Worm (Caenorhabditis elegans): ENCODE measurements around the gene Y37D8A.19.

The Y37D8A.19 gene

ce11 chrIII:12931786-12932427, 2.2 kb downstream of the Y37D8A.19 start, which contains the start of gene rbm-7 (continued):
- TF ChIP-seq snpc-4 (tag; optimal IDR thresholded peaks at IDR 0.05) (peak; percentile 15), aly-2 (tag; optimal IDR thresholded peaks at IDR 0.05) (no peak), egl-5 (tag; optimal IDR thresholded peaks at IDR 0.05) (peak; percentile 4), elt-3 (tag; optimal IDR thresholded peaks at IDR 0.05) (no peak), lin-39 (tag; optimal IDR thresholded peaks at IDR 0.05) (peak; percentile 30), skn-1 (tag; optimal IDR thresholded peaks at IDR 0.05) (peak; percentile 14), nhr-67 (tag; optimal IDR thresholded peaks at IDR 0.05) (no peak), ZK546.5 (tag; optimal IDR thresholded peaks at IDR 0.05) (no peak), unc-62 (GFP tag; optimal IDR thresholded peaks at IDR 0.05) (no peak), R02D3.7 (tag; optimal IDR thresholded peaks at IDR 0.05) (peak; percentile 49), sea-2 (GFP tag; optimal IDR thresholded peaks at IDR 0.05) (no peak), nhr-28 (tag; optimal IDR thresholded peaks at IDR 0.05) (no peak), eor-1 (tag; optimal IDR thresholded peaks at IDR 0.05) (no peak), tbx-2 (tag; optimal IDR thresholded peaks at IDR 0.05) (no peak), nhr-25 (tag; optimal IDR thresholded peaks at IDR 0.05) (peak; percentile 25), ztf-4 (tag; optimal IDR thresholded peaks at IDR 0.05) (no peak)

ce11 chrIII:12932776-12933175, 3.1 kb downstream of the Y37D8A.19 start:
- TF ChIP-seq daf-12 (tag; optimal IDR thresholded peaks at IDR 0.05): no peak
- peak; percentile 27 for TF ChIP-seq elt-2 (tag; optimal IDR thresholded peaks at IDR 0.05)

ce11 chrIII:12934417-12934816, 4.7 kb downstream of the Y37D8A.19 start, which contains the start of gene epg-3:
TSS of gene epg-3 (plus strand) at chrIII:12934717.
- TF ChIP-seq nfya-1 (tag; optimal IDR thresholded peaks at IDR 0.05; ENCODE audit: insufficient read depth) (peak; percentile 26), pha-4 (tag; optimal IDR thresholded peaks at IDR 0.05) (peak; percentile 57), aly-2 (tag; optimal IDR thresholded peaks at IDR 0.05) (no peak)

DNA sequence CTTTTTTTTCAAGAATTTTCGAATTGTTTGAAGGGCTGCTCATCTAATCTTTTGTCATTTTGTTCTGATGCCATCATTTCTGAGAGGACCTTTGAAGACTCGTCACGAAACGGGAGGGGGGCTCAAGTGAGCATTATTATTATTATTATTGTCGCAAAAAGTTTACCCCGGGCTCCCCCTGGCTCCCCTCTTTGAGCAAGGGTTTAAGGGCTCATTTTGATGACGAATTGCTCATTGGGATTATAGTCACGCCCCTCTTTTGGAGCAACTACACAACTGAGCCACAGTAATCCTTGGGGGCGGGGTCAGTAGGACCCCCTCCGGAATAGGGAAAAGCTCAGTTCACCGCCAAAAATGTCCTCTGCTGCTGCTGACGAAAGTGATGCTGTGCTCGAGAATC, 12.6 kb downstream of the Y37D8A.19 start, which contains the start of gene unc-25:
Gene unc-25 (plus strand): TSS at position 345 of the 400 bp plus-strand sequence.
- TF ChIP-seq fkh-2 (tag; optimal IDR thresholded peaks at IDR 0.05) (no peak), nfya-1 (tag; optimal IDR thresholded peaks at IDR 0.05; ENCODE audit: insufficient read depth) (peak; percentile 16), ceh-28 (tag; optimal IDR thresholded peaks at IDR 0.05) (no peak), nhr-237 (tag; optimal IDR thresholded peaks at IDR 0.05) (no peak), sea-2 (GFP tag; optimal IDR thresholded peaks at IDR 0.05) (no peak), lin-39 (tag; optimal IDR thresholded peaks at IDR 0.05) (peak; percentile 57), egl-5 (tag; optimal IDR thresholded peaks at IDR 0.05) (no peak)

ce11 chrIII:12944064-12944463, 14.4 kb downstream of the Y37D8A.19 start:
- no peak for TF ChIP-seq nhr-76 (tag; optimal IDR thresholded peaks at IDR 0.05)
- TF ChIP-seq pha-4 (tag; optimal IDR thresholded peaks at IDR 0.05): no peak
- TF ChIP-seq ama-1 (optimal IDR thresholded peaks at IDR 0.05): no peak
- TF ChIP-seq egl-5 (tag; optimal IDR thresholded peaks at IDR 0.05): no peak
- no peak for TF ChIP-seq lsy-12 (tag; optimal IDR thresholded peaks at IDR 0.05)
- no peak for TF ChIP-seq ztf-4 (tag; optimal IDR thresholded peaks at IDR 0.05)
- no peak for TF ChIP-seq aly-2 (tag; optimal IDR thresholded peaks at IDR 0.05)
- TF ChIP-seq zag-1 (tag; optimal IDR thresholded peaks at IDR 0.05): no peak
- TF ChIP-seq nfya-1 (tag; optimal IDR thresholded peaks at IDR 0.05; ENCODE audit: insufficient read depth): peak; percentile 96

- TF ChIP-seq R02D3.7 (tag; optimal IDR thresholded peaks at IDR 0.05) (no peak), egl-5 (tag; optimal IDR thresholded peaks at IDR 0.05) (no peak), tbx-2 (tag; optimal IDR thresholded peaks at IDR 0.05) (no peak), ceh-82 (tag; optimal IDR thresholded peaks at IDR 0.05) (no peak), daf-12 (tag; optimal IDR thresholded peaks at IDR 0.05) (no peak), eor-1 (tag; optimal IDR thresholded peaks at IDR 0.05) (no peak), nhr-28 (tag; optimal IDR thresholded peaks at IDR 0.05) (no peak), lsy-12 (tag; optimal IDR thresholded peaks at IDR 0.05) (no peak), ceh-9 (tag; optimal IDR thresholded peaks at IDR 0.05) (no peak), ZK546.5 (tag; optimal IDR thresholded peaks at IDR 0.05) (no peak), nhr-25 (tag; optimal IDR thresholded peaks at IDR 0.05) (no peak), ztf-11 (tag; optimal IDR thresholded peaks at IDR 0.05) (no peak), unc-62 (GFP tag; optimal IDR thresholded peaks at IDR 0.05) (no peak), zag-1 (tag; optimal IDR thresholded peaks at IDR 0.05) (no peak), fos-1 (tag; optimal IDR thresholded peaks at IDR 0.05) (no peak), nhr-23 (tag; optimal IDR thresholded peaks at IDR 0.05) (no peak), lin-39 (tag; optimal IDR thresholded peaks at IDR 0.05) (no peak), elt-2 (tag; optimal IDR thresholded peaks at IDR 0.05) (no peak), hmg-11 (tag; optimal IDR thresholded peaks at IDR 0.05) (no peak)
Measured at ce11 chrIII:12945072-12945471, 15.4 kb downstream of the Y37D8A.19 start.

Data from whole organism, L3 larva.